ENCODE assay signal across 3 worm cellular contexts in the genomic region with DNA sequence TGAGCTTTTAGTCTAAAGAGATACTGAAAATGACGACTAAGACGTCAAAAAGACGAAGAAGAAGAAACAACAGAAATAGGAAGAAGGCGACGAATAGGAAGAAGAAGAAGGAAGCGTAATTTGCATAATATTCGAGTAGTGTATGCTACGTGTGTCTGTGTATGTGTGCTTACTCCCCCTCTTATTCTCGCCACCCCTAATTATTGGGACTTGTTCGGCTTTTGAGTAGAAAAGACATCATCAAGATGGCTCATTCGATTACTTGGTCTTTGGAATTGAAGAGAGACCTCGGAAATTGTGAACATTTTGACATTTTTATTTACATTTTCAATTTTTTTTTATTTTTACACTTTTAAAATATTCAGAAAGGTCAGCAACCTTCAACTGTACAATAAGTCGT.
TF ChIP-seq lines count a peak whose summit lies in the region.

No protein-coding gene starts in this region.

TF ChIP-seq in whole organism, L1 larva, 84 proteins besides CTCF, POLR2A, EP300 and RAD21:
- TF ChIP-seq lin-14 (GFP tag; optimal IDR thresholded peaks at IDR 0.05; lab: Kevin White, UChicago) (peak; percentile 44), unc-30 (tag; optimal IDR thresholded peaks at IDR 0.05; lab: Kevin White, UChicago) (no peak)
TF ChIP-seq in whole organism, L1 larva: peak in this region for 1.

TF ChIP-seq in whole organism, late embryonic, 69 proteins besides CTCF, POLR2A, EP300 and RAD21:
- TF ChIP-seq ttx-3 (tag; optimal IDR thresholded peaks at IDR 0.05; lab: Kevin White, UChicago) (peak; percentile 11), unc-55 (GFP tag; optimal IDR thresholded peaks at IDR 0.05; lab: Kevin White, UChicago) (no peak), unc-42 (tag; optimal IDR thresholded peaks at IDR 0.05; lab: Kevin White, UChicago) (peak; percentile 72), fax-1 (tag; optimal IDR thresholded peaks at IDR 0.05; lab: Kevin White, UChicago) (no peak)

TF ChIP-seq in whole organism, mixed stage, embryonic, 35 proteins besides CTCF, POLR2A, EP300 and RAD21:
- TF ChIP-seq ceh-39 (tag; optimal IDR thresholded peaks at IDR 0.05; lab: Kevin White, UChicago) (no peak), sptf-1 (tag; optimal IDR thresholded peaks at IDR 0.05; lab: Kevin White, UChicago) (peak; percentile 20), ces-1 (GFP tag; optimal IDR thresholded peaks at IDR 0.05; lab: Kevin White, UChicago) (peak; percentile 93)
